Worm (Caenorhabditis elegans) whole organism, L4 larva: Measurements from ENCODE around the gene phf-31.

Experiments
- D1046.2 ChIP-seq: fragments of 200-800 bp; sonication (Bioruptor generic); IDR thresholded peaks from 2 replicates; pipeline ENCODE4 v1.3.6; 2022; ENCODE audit warnings: missing genetic modification characterization, missing compliant biosample characterization
- F44E2.7 ChIP-seq: fragments of 200-800 bp; sonication (Bioruptor generic); IDR thresholded peaks from 2 replicates; pipeline ENCODE4 v2.1.2; 2022; ENCODE audit warnings: missing genetic modification characterization, missing compliant biosample characterization
- Y75B8A.6 ChIP-seq: fragments of 200-800 bp; sonication (Bioruptor generic); IDR thresholded peaks from 2 replicates; pipeline ENCODE4 v1.3.6; 2022; ENCODE audit warnings: missing genetic modification reagents, missing genetic modification characterization, missing compliant biosample characterization
- ZK337.2 ChIP-seq: fragments of 200-800 bp; sonication (Bioruptor generic); IDR thresholded peaks from 2 replicates; pipeline ENCODE4 v1.3.6; 2022; ENCODE audit warnings: missing genetic modification reagents, missing genetic modification characterization, missing compliant biosample characterization
- aha-1 ChIP-seq: fragments of 150-350 bp; peaks from one replicate; lab custom pipeline; 2014; ENCODE audit warnings: missing biosample characterization, missing genetic modification characterization
- ama-1 ChIP-seq: fragments of 150-350 bp; optimal IDR thresholded peaks from 2 replicates; lab custom pipeline; 2014; ENCODE audit warnings: inconsistent platforms, mixed read lengths
- ceh-28 ChIP-seq: fragments of 150-350 bp; optimal IDR thresholded peaks from 2 replicates; lab custom pipeline; 2014; ENCODE audit warnings: missing biosample characterization, missing genetic modification reagents, missing genetic modification characterization
- ceh-32 ChIP-seq: sonication (generic microtip); optimal IDR thresholded peaks from 2 replicates; lab custom pipeline; 2016; ENCODE audit warnings: mild to moderate bottlenecking, missing genetic modification characterization, missing compliant biosample characterization; ENCODE audit not compliant: poor library complexity
- ceh-44 ChIP-seq: fragments of 200-800 bp; sonication (Bioruptor generic); IDR thresholded peaks from 2 replicates; pipeline ENCODE4 v1.3.6; 2022; ENCODE audit warnings: missing genetic modification reagents, missing genetic modification characterization, missing compliant biosample characterization
- ces-1 ChIP-seq: fragments of 150-350 bp; sonication (generic microtip); optimal IDR thresholded peaks from 4 replicates; lab custom pipeline; 2014; ENCODE audit warnings: missing biosample characterization, missing genetic modification reagents, missing genetic modification characterization
- daf-12 ChIP-seq: fragments of 150-350 bp; optimal IDR thresholded peaks from 2 replicates; lab custom pipeline; 2014; ENCODE audit warnings: missing biosample characterization, missing genetic modification reagents, missing genetic modification characterization
- daf-16 ChIP-seq, 3 experiments: sonication (generic microtip); optimal IDR thresholded peaks; 2 replicates each; lab custom pipeline; 2016 to 2017; ENCODE audit warnings: missing genetic modification characterization in 3 of 3, missing genetic modification reagents in 3 of 3, mild to moderate bottlenecking in 2 of 3, missing compliant biosample characterization in 2 of 3, missing biosample characterization in 1 of 3, moderate library complexity in 1 of 3
- daf-19 ChIP-seq: fragments of 200-800 bp; sonication (Bioruptor generic); conservative IDR thresholded peaks from 2 replicates; pipeline ENCODE4 v1.3.6; 2022; ENCODE audit warnings: missing genetic modification characterization, missing compliant biosample characterization
- dpl-1 ChIP-seq: fragments of 150-350 bp; optimal IDR thresholded peaks from 2 replicates; lab custom pipeline; 2014; ENCODE audit warnings: missing biosample characterization, missing genetic modification reagents, missing genetic modification characterization
- gei-8 ChIP-seq: fragments of 200-800 bp; sonication (Bioruptor generic); optimal IDR thresholded peaks from 2 replicates; lab custom pipeline; 2018; ENCODE audit warnings: mild to moderate bottlenecking, missing genetic modification characterization, missing compliant biosample characterization
- hlh-30 ChIP-seq: sonication (generic microtip); optimal IDR thresholded peaks from 2 replicates; lab custom pipeline; 2017; ENCODE audit warnings: antibody characterized with exemption, mild to moderate bottlenecking, missing genetic modification characterization, missing compliant biosample characterization; ENCODE audit not compliant: insufficient read depth
- jun-1 ChIP-seq: fragments of 150-350 bp; optimal IDR thresholded peaks from 2 replicates; lab custom pipeline; 2014; ENCODE audit warnings: missing biosample characterization, missing genetic modification reagents, missing genetic modification characterization
- lim-7 ChIP-seq: fragments of 200-800 bp; sonication (Bioruptor generic); IDR thresholded peaks from 2 replicates; pipeline ENCODE4 v1.3.6; 2022; ENCODE audit warnings: missing genetic modification characterization, missing compliant biosample characterization
- lin-1 ChIP-seq: fragments of 200-800 bp; sonication (Bioruptor generic); IDR thresholded peaks from 2 replicates; pipeline ENCODE4 v1.3.6; 2022; ENCODE audit warnings: missing genetic modification reagents, missing genetic modification characterization, missing compliant biosample characterization
- lin-13 ChIP-seq: fragments of 150-350 bp; optimal IDR thresholded peaks from 2 replicates; lab custom pipeline; 2014; ENCODE audit warnings: missing biosample characterization, missing genetic modification reagents, missing genetic modification characterization
- lin-38 ChIP-seq: fragments of 200-800 bp; sonication (Bioruptor generic); IDR thresholded peaks from 2 replicates; pipeline ENCODE4 v1.3.6; 2022; ENCODE audit warnings: missing genetic modification reagents, missing genetic modification characterization, missing compliant biosample characterization
- lir-3 ChIP-seq: sonication (generic microtip); optimal IDR thresholded peaks from 2 replicates; lab custom pipeline; 2016; ENCODE audit warnings: mild to moderate bottlenecking, missing genetic modification characterization, missing compliant biosample characterization
- lsy-2 ChIP-seq, 2 experiments: fragments of 150-350 bp in 1 of 2; sonication (generic microtip) in 1 of 2; optimal IDR thresholded peaks; 2 replicates each; lab custom pipeline; 2014 to 2017; ENCODE audit warnings: missing biosample characterization in 2 of 2, missing genetic modification characterization in 2 of 2
- mdl-1 ChIP-seq, 2 experiments: fragments of 150-350 bp in 1 of 2; sonication (generic microtip) in 1 of 2; optimal IDR thresholded peaks; 2 replicates each; lab custom pipeline; 2014 to 2017; ENCODE audit warnings: missing biosample characterization in 2 of 2, missing genetic modification characterization in 2 of 2
- mep-1 ChIP-seq: fragments of 150-350 bp; sonication (generic microtip); optimal IDR thresholded peaks from 3 replicates; lab custom pipeline; 2014; ENCODE audit warnings: missing biosample characterization, missing genetic modification characterization
- mes-2 ChIP-seq: sonication (generic microtip); optimal IDR thresholded peaks from 2 replicates; lab custom pipeline; 2016; ENCODE audit warnings: missing genotype, mild to moderate bottlenecking, missing genetic modification characterization, missing compliant biosample characterization; ENCODE audit not compliant: poor library complexity, severe bottlenecking
- mxl-2 ChIP-seq: fragments of 200-800 bp; sonication (Bioruptor generic); conservative IDR thresholded peaks from 2 replicates; pipeline ENCODE4 v1.3.6; 2022; ENCODE audit warnings: missing genetic modification reagents, missing genetic modification characterization, missing compliant biosample characterization
- mxl-3 ChIP-seq: fragments of 200-800 bp; sonication (Bioruptor generic); optimal IDR thresholded peaks from 2 replicates; lab custom pipeline; 2018; ENCODE audit warnings: mild to moderate bottlenecking, missing genetic modification characterization, missing compliant biosample characterization
- nhr-11 ChIP-seq: fragments of 150-350 bp; optimal IDR thresholded peaks from 2 replicates; lab custom pipeline; 2014; ENCODE audit warnings: missing biosample characterization, missing genetic modification characterization
- nhr-237 ChIP-seq: sonication (generic microtip); optimal IDR thresholded peaks from 2 replicates; lab custom pipeline; 2017; ENCODE audit warnings: missing biosample characterization, missing genetic modification characterization
- nhr-28 ChIP-seq: fragments of 150-350 bp; optimal IDR thresholded peaks from 2 replicates; lab custom pipeline; 2014; ENCODE audit warnings: missing biosample characterization, missing genetic modification characterization
- nhr-77 ChIP-seq: fragments of 150-350 bp; optimal IDR thresholded peaks from 2 replicates; lab custom pipeline; 2014; ENCODE audit warnings: missing biosample characterization, missing genetic modification characterization
- pqm-1 ChIP-seq: sonication (generic microtip); optimal IDR thresholded peaks from 2 replicates; lab custom pipeline; 2017; ENCODE audit warnings: missing biosample characterization, missing genetic modification characterization
- saeg-2 ChIP-seq: fragments of 200-800 bp; sonication (Bioruptor generic); IDR thresholded peaks from 2 replicates; pipeline ENCODE4 v1.3.6; 2022; ENCODE audit warnings: missing genetic modification reagents, missing genetic modification characterization, missing compliant biosample characterization
- skn-1 ChIP-seq: fragments of 150-350 bp; optimal IDR thresholded peaks from 2 replicates; lab custom pipeline; 2014; ENCODE audit warnings: missing biosample characterization, missing genetic modification characterization
- snpc-1.2 ChIP-seq: fragments of 200-800 bp; sonication (Bioruptor generic); IDR thresholded peaks from 2 replicates; pipeline ENCODE4 v1.3.6; 2022; ENCODE audit warnings: missing genetic modification reagents, missing genetic modification characterization, missing compliant biosample characterization
- unc-130 ChIP-seq: sonication (generic microtip); optimal IDR thresholded peaks from 2 replicates; lab custom pipeline; 2016; ENCODE audit warnings: missing genetic modification reagents, missing genetic modification characterization, missing compliant biosample characterization
- unc-39 ChIP-seq: sonication (generic microtip); optimal IDR thresholded peaks from 2 replicates; lab custom pipeline; 2017; ENCODE audit warnings: missing biosample characterization, missing genetic modification characterization
- unc-62 ChIP-seq, 3 experiments: fragments of 150-350 bp in 1 of 3; sonication (generic microtip); optimal IDR thresholded peaks in 2 of 3; peaks in 1 of 3; 1 replicate in 1 of 3; 2 replicates in 2 of 3; lab custom pipeline; 2014 to 2017; ENCODE audit warnings: missing biosample characterization in 3 of 3, missing genetic modification characterization in 3 of 3, missing genetic modification reagents in 3 of 3, missing genotype in 1 of 3
- vab-7 ChIP-seq: fragments of 200-800 bp; sonication (Bioruptor generic); IDR thresholded peaks from 2 replicates; pipeline ENCODE4 v1.3.6; 2022; ENCODE audit warnings: missing genetic modification reagents, missing genetic modification characterization, missing compliant biosample characterization
- zag-1 ChIP-seq: fragments of 150-350 bp; optimal IDR thresholded peaks from 2 replicates; lab custom pipeline; 2014; ENCODE audit warnings: missing biosample characterization, missing genetic modification characterization
- zip-2 ChIP-seq: fragments of 150-350 bp; optimal IDR thresholded peaks from 2 replicates; lab custom pipeline; 2014; ENCODE audit warnings: missing biosample characterization, missing genetic modification characterization
- ztf-11 ChIP-seq: fragments of 150-350 bp; optimal IDR thresholded peaks from 2 replicates; lab custom pipeline; 2014; ENCODE audit warnings: missing biosample characterization, missing genetic modification characterization
- ztf-7 ChIP-seq: fragments of 150-350 bp; optimal IDR thresholded peaks from 2 replicates; lab custom pipeline; 2014; ENCODE audit warnings: missing biosample characterization, missing genetic modification characterization

phf-31 gene

DNA sequence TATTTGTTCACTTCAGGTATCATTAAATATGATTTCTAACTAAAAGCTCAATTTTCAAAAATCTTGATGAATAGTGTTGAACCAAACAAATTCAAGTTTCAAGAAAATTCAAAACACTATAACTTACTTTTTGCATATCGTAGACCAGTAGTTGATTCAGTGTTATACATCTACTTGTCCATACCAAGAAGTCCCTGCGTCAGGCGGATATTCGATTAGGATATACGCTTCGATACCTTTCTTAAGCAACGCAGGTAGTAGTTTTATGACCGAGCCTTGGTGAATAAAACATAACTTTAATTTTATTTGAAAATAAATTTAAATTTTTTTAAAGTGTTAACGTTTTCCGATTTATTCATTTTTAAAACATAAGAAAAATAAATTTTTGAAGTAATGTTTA lies 6.4 kb upstream of the phf-31 start:
- TF ChIP-seq lsy-2 (tag; optimal IDR thresholded peaks at IDR 0.05; lab: Kevin White, UChicago) (peak in 1 of 2 experiments; percentile 28), unc-62 (GFP tag; optimal IDR thresholded peaks at IDR 0.05 in 1 of 2; lab: Kevin White, UChicago) (no peak), unc-62 (tag; optimal IDR thresholded peaks at IDR 0.05; lab: Kevin White, UChicago) (no peak), snpc-1.2 (no peak), mep-1 (peak; percentile 35)
- TF ChIP-seq, all 104 proteins: peak for 2

ce11 chrX:10675952-10676351 lies 5.8 kb upstream of the phf-31 start:
- TF ChIP-seq daf-19 (GFP tag; lab: Robert Waterston, UW) (no peak), vab-7 (GFP tag; lab: Robert Waterston, UW) (no peak), unc-62 (GFP tag; optimal IDR thresholded peaks at IDR 0.05 in 1 of 2; lab: Kevin White, UChicago) (peak in 1 of 2 experiments; percentile 77), unc-62 (tag; optimal IDR thresholded peaks at IDR 0.05; lab: Kevin White, UChicago) (no peak)

- TF ChIP-seq mes-2 (no peak), lir-3 (tag; lab: Kevin White, UChicago) (no peak), aha-1 (tag; lab: Kevin White, UChicago) (peak; percentile 50)
These were observed 4.8 kb upstream of the phf-31 start, which contains the start of gene F13E6.1 for ce11 chrX:10677009-10677408. TSS of gene F13E6.1 (minus strand) at chrX:10677109.

DNA sequence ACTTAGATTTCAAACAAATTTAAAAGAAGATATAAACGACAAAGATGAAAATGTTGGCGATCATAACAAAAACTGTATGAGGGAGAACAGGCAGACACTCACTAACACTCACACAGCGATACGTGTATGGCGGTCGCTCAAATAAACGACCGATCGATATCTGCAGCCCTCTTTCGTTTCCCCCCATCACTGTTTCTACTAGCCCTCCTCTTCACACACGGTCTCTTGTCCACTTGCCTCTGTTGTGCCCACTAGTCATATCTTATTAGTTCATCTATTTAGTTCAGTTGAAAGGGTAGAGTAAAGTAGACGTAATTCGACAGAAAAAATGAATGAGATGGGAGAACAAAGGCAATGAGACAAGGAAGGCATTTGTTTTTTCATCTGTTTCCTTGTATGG lies 4.2 kb upstream of the phf-31 start:
- no peak for TF ChIP-seq mxl-2 (GFP tag; lab: Robert Waterston, UW)
- TF ChIP-seq mdl-1 (tag; optimal IDR thresholded peaks at IDR 0.05; lab: Kevin White, UChicago): no peak
- peak; percentile 26 for TF ChIP-seq mep-1
- no peak for TF ChIP-seq D1046.2 (GFP tag; lab: Robert Waterston, UW)
- no peak for TF ChIP-seq snpc-1.2
- no peak for TF ChIP-seq zip-2
- TF ChIP-seq nhr-77 (tag; lab: Kevin White, UChicago): no peak
- TF ChIP-seq ztf-7 (tag; lab: Kevin White, UChicago): peak; percentile 51
- no peak for TF ChIP-seq ZK337.2 (GFP tag; lab: Robert Waterston, UW)
- no peak for TF ChIP-seq zag-1 (tag; lab: Kevin White, UChicago)
- TF ChIP-seq daf-12 (tag; lab: Kevin White, UChicago): no peak
- TF ChIP-seq lin-13: no peak
- peak; percentile 24; the same call in 1 of the 2 replicates for TF ChIP-seq lin-1
- no peak for TF ChIP-seq hlh-30
- no peak for TF ChIP-seq Y75B8A.6
- peak; percentile 67 for TF ChIP-seq ceh-28 (tag; lab: Kevin White, UChicago)
- peak in 1 of 2 experiments; percentile 18 for TF ChIP-seq lsy-2 (tag; optimal IDR thresholded peaks at IDR 0.05; lab: Kevin White, UChicago)
- TF ChIP-seq saeg-2: no peak
- TF ChIP-seq pqm-1 (tag; lab: Kevin White, UChicago): peak; percentile 39
- TF ChIP-seq nhr-28 (tag; lab: Kevin White, UChicago): peak; percentile 63
- peak; percentile 62 for TF ChIP-seq mes-2
- no peak for TF ChIP-seq mxl-3
- TF ChIP-seq lim-7: no peak
- no peak for TF ChIP-seq nhr-11 (tag; lab: Kevin White, UChicago)
- no peak for TF ChIP-seq ceh-44 (GFP tag; lab: Robert Waterston, UW)
- TF ChIP-seq unc-130: no peak
- TF ChIP-seq lin-38 (GFP tag; lab: Robert Waterston, UW): no peak
- no peak for TF ChIP-seq ztf-11 (tag; lab: Kevin White, UChicago)
- TF ChIP-seq nhr-237 (tag; lab: Kevin White, UChicago): no peak
- no peak for TF ChIP-seq gei-8 (GFP tag; lab: Kevin White, UChicago)
- peak; percentile 22 for TF ChIP-seq ama-1 (lab: Kevin White, UChicago)
- no peak for TF ChIP-seq unc-39
- TF ChIP-seq daf-16 (GFP tag; optimal IDR thresholded peaks at IDR 0.05; lab: Kevin White, UChicago): no peak
- TF ChIP-seq daf-16 (tag; optimal IDR thresholded peaks at IDR 0.05; lab: Kevin White, UChicago): peak; percentile 3
- no peak for TF ChIP-seq daf-19 (GFP tag; lab: Robert Waterston, UW)
- no peak for TF ChIP-seq ceh-32
- no peak for TF ChIP-seq dpl-1 (GFP tag; lab: Kevin White, UChicago)
- no peak for TF ChIP-seq F44E2.7 (GFP tag; lab: Robert Waterston, UW)
- TF ChIP-seq lir-3 (tag; lab: Kevin White, UChicago): no peak
- TF ChIP-seq skn-1 (tag; lab: Kevin White, UChicago): no peak
- TF ChIP-seq ces-1 (GFP tag; lab: Kevin White, UChicago): no peak
- no peak for TF ChIP-seq jun-1 (tag; lab: Kevin White, UChicago)
